Worm (Caenorhabditis elegans) whole organism, L1 larva: ENCODE measurements around the gene nhr-269.

Experiments
- C16A3.4 ChIP-seq: fragments of 150-350 bp; optimal IDR thresholded peaks from 2 replicates; lab custom pipeline; 2014; ENCODE audit warnings: missing biosample characterization, missing genetic modification characterization
- C34B4.2 ChIP-seq: sonication (generic microtip); optimal IDR thresholded peaks from 2 replicates; lab custom pipeline; 2017; ENCODE audit warnings: mild to moderate bottlenecking, missing genetic modification characterization, missing compliant biosample characterization
- alr-1 ChIP-seq: fragments of 200-800 bp; sonication (Bioruptor generic); optimal IDR thresholded peaks from 2 replicates; lab custom pipeline; 2018; ENCODE audit warnings: borderline replicate concordance, mild to moderate bottlenecking, missing genetic modification characterization, missing compliant biosample characterization
- egl-27 ChIP-seq, 2 experiments: fragments of 150-350 bp in 1 of 2; sonication (generic microtip); optimal IDR thresholded peaks; 3 replicates each; lab custom pipeline; 2017 to 2018; ENCODE audit warnings: missing biosample characterization in 2 of 2, missing genetic modification characterization in 2 of 2, missing genetic modification reagents in 2 of 2
- fos-1 ChIP-seq: fragments of 150-350 bp; optimal IDR thresholded peaks from 2 replicates; lab custom pipeline; 2014; ENCODE audit warnings: missing biosample characterization, missing genetic modification characterization
- lin-13 ChIP-seq: fragments of 150-350 bp; optimal IDR thresholded peaks from 2 replicates; lab custom pipeline; 2014; ENCODE audit warnings: missing biosample characterization, missing genetic modification reagents, missing genetic modification characterization
- nhr-20 ChIP-seq: sonication (generic microtip); optimal IDR thresholded peaks from 2 replicates; lab custom pipeline; 2016; ENCODE audit warnings: mild to moderate bottlenecking, missing genetic modification characterization, missing compliant biosample characterization
- pqm-1 ChIP-seq: sonication (generic microtip); optimal IDR thresholded peaks from 3 replicates; lab custom pipeline; 2017; ENCODE audit warnings: missing biosample characterization, missing genetic modification characterization
- rnt-1 ChIP-seq: sonication (generic microtip); optimal IDR thresholded peaks from 2 replicates; lab custom pipeline; 2016; ENCODE audit warnings: mild to moderate bottlenecking, missing genetic modification characterization, moderate library complexity, missing compliant biosample characterization

- no peak for TF ChIP-seq alr-1 (tag; lab: Kevin White, UChicago)
- TF ChIP-seq rnt-1 (tag; lab: Kevin White, UChicago) = no peak
- no peak for TF ChIP-seq lin-13 (GFP tag; lab: Kevin White, UChicago)
- no peak for TF ChIP-seq C16A3.4
- no peak for TF ChIP-seq egl-27 (tag; optimal IDR thresholded peaks at IDR 0.05; lab: Kevin White, UChicago)
- no peak for TF ChIP-seq pqm-1
- TF ChIP-seq fos-1 (tag; lab: Kevin White, UChicago) = no peak
- no peak for TF ChIP-seq nhr-20
- no peak for TF ChIP-seq C34B4.2
These were observed 17.2 kb downstream of the nhr-269 start, which contains the start of gene srx-58 for ce11 chrV:15352376-15352775.
